Worm (Caenorhabditis elegans) whole organism, late embryonic: Measurements from ENCODE around the gene cox-6A.

Source experiments
- elt-2 ChIP-seq: sonication (generic microtip); optimal IDR thresholded peaks from 2 replicates; lab custom pipeline; 2016; ENCODE audit warnings: missing genetic modification reagents, missing genetic modification characterization, missing compliant biosample characterization
- hlh-15 ChIP-seq: sonication (generic microtip); optimal IDR thresholded peaks from 2 replicates; lab custom pipeline; 2016; ENCODE audit warnings: missing genetic modification characterization, missing compliant biosample characterization
- nfya-1 ChIP-seq: sonication (generic microtip); optimal IDR thresholded peaks from 2 replicates; lab custom pipeline; 2017; ENCODE audit warnings: missing genetic modification characterization, mild to moderate bottlenecking, missing compliant biosample characterization, antibody characterized with exemption, moderate library complexity
- pha-4 ChIP-seq: fragments of 150-350 bp; optimal IDR thresholded peaks from 2 replicates; lab custom pipeline; 2018; ENCODE audit warnings: missing biosample characterization, missing genetic modification reagents, missing genetic modification characterization

DNA sequence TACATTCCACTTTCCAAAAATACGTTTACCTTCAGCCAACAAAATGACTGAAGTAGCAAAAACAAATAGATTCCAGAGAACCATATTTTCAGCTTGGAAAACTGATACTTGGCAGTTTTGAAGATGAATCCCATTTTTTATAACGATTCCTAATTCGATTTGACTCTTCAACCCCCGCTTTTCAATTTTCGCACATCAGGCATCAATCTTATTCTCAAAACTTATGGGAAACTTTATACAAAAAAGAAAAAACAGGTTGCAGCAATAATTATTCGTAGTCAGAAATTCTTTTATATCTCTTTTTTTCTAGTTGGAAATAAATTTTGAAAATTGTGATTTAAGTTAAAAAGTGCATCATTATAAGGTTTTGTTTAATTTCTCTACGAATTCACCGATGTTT is 19.7 kb upstream of the cox-6A start, which contains the start of gene C45G9.10:
- TF ChIP-seq elt-2 (tag; lab: Kevin White, UChicago): no peak
- no peak for TF ChIP-seq nfya-1 (tag; lab: Kevin White, UChicago)
- TF ChIP-seq pha-4 (tag; lab: Kevin White, UChicago): no peak
- TF ChIP-seq hlh-15 (tag; lab: Kevin White, UChicago): no peak
